Worm (Caenorhabditis elegans) whole organism, mixed stage, embryonic: ENCODE data around the gene ZC132.3.

ENCODE experiments used
- bed-3 ChIP-seq: fragments of 200-800 bp; sonication (Bioruptor generic); optimal IDR thresholded peaks from 3 replicates; lab custom pipeline; 2018; ENCODE audit warnings: mild to moderate bottlenecking, missing genetic modification characterization, moderate library complexity, missing compliant biosample characterization
- blmp-1 ChIP-seq: fragments of 150-350 bp; optimal IDR thresholded peaks from 2 replicates; lab custom pipeline; 2014; ENCODE audit warnings: missing biosample characterization, missing genetic modification characterization
- elt-3 ChIP-seq: fragments of 150-350 bp; optimal IDR thresholded peaks from 2 replicates; lab custom pipeline; 2014; ENCODE audit warnings: missing biosample characterization, missing genetic modification characterization
- mep-1 ChIP-seq: fragments of 150-350 bp; optimal IDR thresholded peaks from 2 replicates; lab custom pipeline; 2017; ENCODE audit warnings: missing biosample characterization, missing genetic modification reagents, missing genetic modification characterization, inconsistent platforms
- nhr-12 ChIP-seq: fragments of 150-350 bp; optimal IDR thresholded peaks from 2 replicates; lab custom pipeline; 2014; ENCODE audit warnings: missing biosample characterization, missing genetic modification characterization
- nhr-76 ChIP-seq: sonication (generic microtip); optimal IDR thresholded peaks from 2 replicates; lab custom pipeline; 2017; ENCODE audit warnings: missing biosample characterization, missing genetic modification characterization
- pha-4 ChIP-seq: fragments of 150-350 bp; optimal IDR thresholded peaks from 2 replicates; lab custom pipeline; 2018; ENCODE audit warnings: missing biosample characterization, missing genetic modification reagents, missing genetic modification characterization
- unc-62 ChIP-seq: fragments of 150-350 bp; optimal IDR thresholded peaks from 2 replicates; lab custom pipeline; 2014; ENCODE audit warnings: missing biosample characterization, missing genetic modification reagents, missing genetic modification characterization
- ztf-11 ChIP-seq: fragments of 150-350 bp; optimal IDR thresholded peaks from 2 replicates; lab custom pipeline; 2014; ENCODE audit warnings: missing biosample characterization, missing genetic modification characterization

- TF ChIP-seq pha-4 (no peak), elt-3 (tag; lab: Kevin White, UChicago) (no peak), nhr-12 (tag; lab: Kevin White, UChicago) (no peak), mep-1 (tag; lab: Kevin White, UChicago) (no peak), unc-62 (GFP tag; lab: Kevin White, UChicago) (no peak), blmp-1 (tag; lab: Kevin White, UChicago) (no peak), ztf-11 (tag; lab: Kevin White, UChicago) (no peak), nhr-76 (tag; lab: Kevin White, UChicago) (no peak), bed-3 (GFP tag; lab: Kevin White, UChicago) (no peak)
Measured at ce11 chrV:4341736-4342135, 42.1 kb upstream of the ZC132.3 start.
